Fruit fly (Drosophila melanogaster): ENCODE measurements around the gene Pdss2.

Pdss2 gene

DNA sequence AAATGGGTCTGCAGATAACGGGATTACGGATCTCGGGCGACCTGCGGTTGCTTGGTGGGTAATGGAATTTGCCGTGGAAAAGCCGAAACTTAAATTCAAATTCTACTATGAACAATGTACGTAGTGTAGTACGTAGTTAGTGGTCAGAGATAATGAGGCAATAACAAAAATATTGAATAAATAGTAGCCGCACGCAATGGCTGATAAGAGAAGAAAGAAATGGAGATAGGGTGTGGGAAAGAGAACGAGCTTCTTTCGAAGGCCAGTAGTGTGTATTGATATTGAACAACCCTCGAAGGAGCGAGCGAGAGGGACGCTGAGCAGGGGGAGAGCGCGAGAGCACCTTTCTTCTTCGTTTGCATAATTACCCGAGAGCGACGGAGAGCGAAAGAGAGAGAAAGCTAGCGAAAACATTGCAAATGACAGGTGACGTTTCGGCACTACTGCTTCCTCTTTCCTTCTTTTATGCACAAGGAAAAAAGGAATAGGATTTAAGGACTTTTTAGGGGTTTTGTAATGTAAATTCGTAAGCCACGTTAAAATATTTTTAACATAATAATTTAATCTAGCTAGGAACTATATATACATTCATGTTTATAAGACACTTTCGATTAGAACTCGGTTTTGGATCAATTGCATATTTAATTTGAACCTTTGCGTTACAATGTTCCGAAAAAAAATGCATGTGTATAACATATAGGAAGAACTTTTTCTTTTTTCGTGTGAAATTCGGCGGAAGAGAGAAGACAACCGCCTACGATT lies 16.7 kb upstream of the Pdss2 start:
- TF ChIP-seq D1 (tag; optimal IDR thresholded peaks at IDR 0.05) (no peak), CG4496 (GFP tag; IDR thresholded peaks at IDR 0.05) (0 out of 3 replicates have a peak, but pooled peaks have one; percentile 46), CG15710 (tag; optimal IDR thresholded peaks at IDR 0.05) (peak; percentile 7), CG12605 (GFP tag; IDR thresholded peaks at IDR 0.05) (no peak), CG17806 (tag; optimal IDR thresholded peaks at IDR 0.05) (peak; percentile 22), Pif1A (GFP tag; optimal IDR thresholded peaks at IDR 0.05) (peak; percentile 54), EcR (GFP tag; optimal IDR thresholded peaks at IDR 0.05) (peak; percentile 6), Pif1B (GFP tag; optimal IDR thresholded peaks at IDR 0.05) (peak; percentile 45), CG8159 (tag; optimal IDR thresholded peaks at IDR 0.05) (peak; percentile 40), CG13204 (GFP tag; optimal IDR thresholded peaks at IDR 0.05) (no peak), rn (GFP tag; IDR thresholded peaks at IDR 0.05) (no peak), CG34367 (tag; optimal IDR thresholded peaks at IDR 0.05) (no peak), CG10348 (GFP tag; IDR thresholded peaks at IDR 0.05) (no peak), Snoo (tag; optimal IDR thresholded peaks at IDR 0.05) (peak; percentile 40), gl (tag; optimal IDR thresholded peaks at IDR 0.05) (no peak), Ets98B (GFP tag; IDR thresholded peaks at IDR 0.05) (peak; percentile 18; the same call in 1 of the 2 replicates), CG14655 (GFP tag; optimal IDR thresholded peaks at IDR 0.05) (peak; percentile 71), fd96Ca (GFP tag; IDR thresholded peaks at IDR 0.05) (peak; percentile 52; the same call in 2 of the 3 replicates), CG32121 (GFP tag; IDR thresholded peaks at IDR 0.05) (0 out of 2 replicates have a peak, but pooled peaks have one; percentile 13), CG8301 (tag; optimal IDR thresholded peaks at IDR 0.05) (peak; percentile 68), CG9948 (tag; optimal IDR thresholded peaks at IDR 0.05) (peak; percentile 44)

- TF ChIP-seq EcR (GFP tag; optimal IDR thresholded peaks at IDR 0.05), result peak; percentile 36
- TF ChIP-seq CG13204 (GFP tag; optimal IDR thresholded peaks at IDR 0.05), result no peak
Measured at dm6 chr3L:21011689-21012088, 16.0 kb upstream of the Pdss2 start.

- TF ChIP-seq CG32121 (GFP tag; IDR thresholded peaks at IDR 0.05), result 0 out of 2 replicates have a peak, but pooled peaks have one; percentile 22
- TF ChIP-seq fd96Ca (GFP tag; IDR thresholded peaks at IDR 0.05), result peak; percentile 66; the same call in 1 of the 3 replicates
- no peak for TF ChIP-seq D1 (tag; optimal IDR thresholded peaks at IDR 0.05)
- no peak for TF ChIP-seq CG14655 (GFP tag; optimal IDR thresholded peaks at IDR 0.05)
- peak; percentile 53 for TF ChIP-seq CG13204 (GFP tag; optimal IDR thresholded peaks at IDR 0.05)
- TF ChIP-seq gl (tag; optimal IDR thresholded peaks at IDR 0.05), result peak; percentile 56
- no peak for TF ChIP-seq CG12605 (GFP tag; IDR thresholded peaks at IDR 0.05)
- no peak for TF ChIP-seq CG34367 (tag; optimal IDR thresholded peaks at IDR 0.05)
- no peak for TF ChIP-seq Ets98B (GFP tag; IDR thresholded peaks at IDR 0.05)
- TF ChIP-seq CG8159 (tag; optimal IDR thresholded peaks at IDR 0.05), result peak; percentile 34
- TF ChIP-seq Pif1A (GFP tag; optimal IDR thresholded peaks at IDR 0.05), result no peak
- no peak for TF ChIP-seq CG10348 (GFP tag; IDR thresholded peaks at IDR 0.05)
- TF ChIP-seq CG17806 (tag; optimal IDR thresholded peaks at IDR 0.05), result no peak
- no peak for TF ChIP-seq Snoo (tag; optimal IDR thresholded peaks at IDR 0.05)
- TF ChIP-seq Pif1B (GFP tag; optimal IDR thresholded peaks at IDR 0.05), result peak; percentile 31
- TF ChIP-seq rn (GFP tag; IDR thresholded peaks at IDR 0.05), result 0 out of 2 replicates have a peak, but pooled peaks have one; percentile 17
- peak; percentile 38 for TF ChIP-seq CG15710 (tag; optimal IDR thresholded peaks at IDR 0.05)
- TF ChIP-seq CG8301 (tag; optimal IDR thresholded peaks at IDR 0.05), result no peak
- TF ChIP-seq EcR (GFP tag; optimal IDR thresholded peaks at IDR 0.05), result peak; percentile 58
- 0 out of 3 replicates have a peak, but pooled peaks have one; percentile 30 for TF ChIP-seq CG4496 (GFP tag; IDR thresholded peaks at IDR 0.05)
- peak; percentile 3 for TF ChIP-seq CG9948 (tag; optimal IDR thresholded peaks at IDR 0.05)
Measured at dm6 chr3L:21013465-21013864, 14.2 kb upstream of the Pdss2 start.

- TF ChIP-seq Snoo (tag; optimal IDR thresholded peaks at IDR 0.05) (no peak), EcR (GFP tag; optimal IDR thresholded peaks at IDR 0.05) (peak; percentile 4), gl (tag; optimal IDR thresholded peaks at IDR 0.05) (peak; percentile 74), CG9948 (tag; optimal IDR thresholded peaks at IDR 0.05) (peak; percentile 10), CG15710 (tag; optimal IDR thresholded peaks at IDR 0.05) (no peak), CG34367 (tag; optimal IDR thresholded peaks at IDR 0.05) (no peak), CG8301 (tag; optimal IDR thresholded peaks at IDR 0.05) (no peak), D1 (tag; optimal IDR thresholded peaks at IDR 0.05) (no peak), CG4496 (GFP tag; IDR thresholded peaks at IDR 0.05) (peak; percentile 35; the same call in 2 of the 3 replicates), fd96Ca (GFP tag; IDR thresholded peaks at IDR 0.05) (peak; percentile 56; the same call in 2 of the 3 replicates), CG12605 (GFP tag; IDR thresholded peaks at IDR 0.05) (peak; percentile 77), CG32121 (GFP tag; IDR thresholded peaks at IDR 0.05) (peak; percentile 37), CG8159 (tag; optimal IDR thresholded peaks at IDR 0.05) (no peak), CG13204 (GFP tag; optimal IDR thresholded peaks at IDR 0.05) (no peak), Pif1A (GFP tag; optimal IDR thresholded peaks at IDR 0.05) (peak; percentile 15), Pif1B (GFP tag; optimal IDR thresholded peaks at IDR 0.05) (peak; percentile 7), rn (GFP tag; IDR thresholded peaks at IDR 0.05) (no peak), Ets98B (GFP tag; IDR thresholded peaks at IDR 0.05) (no peak; the same call in 1 of the 2 replicates), CG17806 (tag; optimal IDR thresholded peaks at IDR 0.05) (peak; percentile 20), CG14655 (GFP tag; optimal IDR thresholded peaks at IDR 0.05) (no peak), CG10348 (GFP tag; IDR thresholded peaks at IDR 0.05) (no peak)
Measured at dm6 chr3L:21014516-21014945, 13.2 kb upstream of the Pdss2 start.

DNA sequence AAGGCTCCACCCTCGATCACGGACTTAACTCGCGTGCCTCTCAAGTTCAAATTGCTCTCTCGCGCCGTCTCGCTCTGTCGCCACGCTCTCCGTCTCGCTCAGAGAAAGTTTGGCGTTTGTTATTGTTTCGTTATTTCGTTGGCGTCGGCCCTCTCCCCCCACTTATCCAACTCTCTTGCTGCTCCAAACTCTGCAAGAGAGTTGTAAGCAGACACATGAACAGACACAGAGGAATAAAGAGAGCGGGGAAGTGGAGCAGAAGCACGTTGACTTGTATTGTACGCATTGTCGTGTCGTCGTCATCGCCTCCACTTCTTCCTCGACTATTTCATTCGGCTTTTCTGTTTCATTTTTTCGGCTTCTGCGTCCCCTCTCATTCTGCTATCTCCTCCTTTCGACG lies 4.4 kb upstream of the Pdss2 start:
- TF ChIP-seq CG4496 (GFP tag; IDR thresholded peaks at IDR 0.05), result peak; percentile 37; the same call in 2 of the 3 replicates
- TF ChIP-seq CG32121 (GFP tag; IDR thresholded peaks at IDR 0.05), result peak; percentile 9; the same call in 1 of the 2 replicates
- no peak for TF ChIP-seq CG8301 (tag; optimal IDR thresholded peaks at IDR 0.05)
- peak; percentile 82 for TF ChIP-seq EcR (GFP tag; optimal IDR thresholded peaks at IDR 0.05)
- TF ChIP-seq Snoo (tag; optimal IDR thresholded peaks at IDR 0.05), result peak; percentile 14

All from whole organism, pupa.